Worm (Caenorhabditis elegans) whole organism, L2 larva: Measurements from ENCODE around the gene B0563.7.

ENCODE experiments used
- ZK546.5 ChIP-seq: sonication (generic microtip); optimal IDR thresholded peaks from 2 replicates; lab custom pipeline; 2017; ENCODE audit warnings: missing biosample characterization, missing genetic modification characterization
- aly-2 ChIP-seq: fragments of 150-350 bp; optimal IDR thresholded peaks from 2 replicates; lab custom pipeline; 2014; ENCODE audit warnings: missing biosample characterization, missing genetic modification characterization
- lin-39 ChIP-seq: fragments of 150-350 bp; optimal IDR thresholded peaks from 2 replicates; lab custom pipeline; 2014; ENCODE audit warnings: missing biosample characterization, missing genetic modification reagents, missing genetic modification characterization
- nhr-237 ChIP-seq: fragments of 150-350 bp; optimal IDR thresholded peaks from 2 replicates; lab custom pipeline; 2014; ENCODE audit warnings: missing biosample characterization, missing genetic modification characterization
- skn-1 ChIP-seq: sonication (generic microtip); optimal IDR thresholded peaks from 2 replicates; lab custom pipeline; 2017; ENCODE audit warnings: missing biosample characterization, missing genetic modification characterization
- unc-62 ChIP-seq: fragments of 150-350 bp; optimal IDR thresholded peaks from 2 replicates; lab custom pipeline; 2014; ENCODE audit warnings: missing biosample characterization, missing genetic modification reagents, missing genetic modification characterization

- TF ChIP-seq aly-2 (no peak), unc-62 (GFP tag; lab: Kevin White, UChicago) (no peak), nhr-237 (tag; lab: Kevin White, UChicago) (no peak), lin-39 (tag; lab: Kevin White, UChicago) (no peak), skn-1 (tag; lab: Kevin White, UChicago) (no peak), ZK546.5 (no peak)
Measured at ce11 chrX:9174409-9174808, 20.3 kb upstream of the B0563.7 start, which contains the start of gene B0563.8.
